Worm (Caenorhabditis elegans): ENCODE measurements around the gene Y14H12A.1.

- TF ChIP-seq K02D7.2 (tag; optimal IDR thresholded peaks at IDR 0.05) (no peak), ceh-45 (GFP tag; IDR thresholded peaks at IDR 0.05) (no peak), dmd-4 (tag; optimal IDR thresholded peaks at IDR 0.05; ENCODE audit: borderline replicate concordance) (no peak), nhr-232 (tag; optimal IDR thresholded peaks at IDR 0.05) (no peak), dve-1 (tag; optimal IDR thresholded peaks at IDR 0.05) (no peak), zip-5 (tag; optimal IDR thresholded peaks at IDR 0.05) (no peak), T23F11.4 (GFP tag; optimal IDR thresholded peaks at IDR 0.05) (no peak), pha-4 (tag; optimal IDR thresholded peaks at IDR 0.05) (no peak), ama-1 (optimal IDR thresholded peaks at IDR 0.05) (no peak), nfya-1 (tag; optimal IDR thresholded peaks at IDR 0.05) (no peak), sox-2 (GFP tag; IDR thresholded peaks at IDR 0.05) (no peak), hlh-30 (tag; optimal IDR thresholded peaks at IDR 0.05; ENCODE audit: insufficient read depth) (no peak), ref-2 (tag; optimal IDR thresholded peaks at IDR 0.05) (no peak)
These were observed 42.9 kb upstream of the Y14H12A.1 start, which contains the start of gene sea-2 for ce11 chrII:3950077-3950476.
